Worm (Caenorhabditis elegans): ENCODE measurements around the gene ugt-13.

ce11 chrV:4934406-4934805 is 25.7 kb downstream of the ugt-13 start, which contains the start of gene catp-2:
- TF ChIP-seq zag-1 (tag; optimal IDR thresholded peaks at IDR 0.05) (no peak), mep-1 (tag; optimal IDR thresholded peaks at IDR 0.05) (no peak), tag-97 (GFP tag; IDR thresholded peaks at IDR 0.05) (no peak), lin-13 (GFP tag; optimal IDR thresholded peaks at IDR 0.05) (no peak), skn-1 (tag; optimal IDR thresholded peaks at IDR 0.05) (no peak), snpc-4 (tag; optimal IDR thresholded peaks at IDR 0.05) (no peak), nhr-6 (tag; optimal IDR thresholded peaks at IDR 0.05) (no peak)

All from whole organism, L4 larva.